Fruit fly (Drosophila melanogaster): ENCODE measurements around the gene CG11444.

DNA sequence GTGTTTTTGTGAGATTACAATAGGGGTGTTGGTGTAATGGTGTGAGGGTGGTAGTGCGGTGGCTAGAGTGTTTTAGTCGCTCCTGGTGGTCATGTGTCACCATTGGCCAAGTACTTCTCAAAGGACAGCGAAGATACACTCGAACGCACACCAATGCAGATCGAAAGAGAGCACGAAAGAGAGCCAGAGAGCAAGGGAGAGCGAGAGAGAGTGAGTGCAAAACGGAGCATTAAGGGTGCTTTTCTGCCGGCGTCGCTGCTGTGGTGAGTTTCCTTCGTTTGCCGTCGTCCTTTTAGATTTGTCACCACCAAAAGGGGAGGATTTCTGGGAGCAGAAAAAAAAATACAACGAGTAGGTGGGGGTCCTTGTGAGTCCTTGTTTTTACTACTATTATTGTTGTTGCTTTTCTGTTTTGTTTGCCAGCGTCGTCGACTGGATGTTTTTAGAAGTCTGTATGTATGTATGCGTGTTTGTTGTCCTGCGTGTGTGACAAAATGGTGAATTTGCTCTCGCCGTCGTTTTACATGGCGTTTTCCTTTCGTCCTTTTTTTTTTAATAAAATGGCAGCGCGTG lies 46.0 kb downstream of the CG11444 start:
- no peak for TF ChIP-seq fru (optimal IDR thresholded peaks at IDR 0.05)
- TF ChIP-seq CG9797 (GFP tag; optimal IDR thresholded peaks at IDR 0.05), result no peak
- no peak for TF ChIP-seq CG7987 (GFP tag; optimal IDR thresholded peaks at IDR 0.05)
- no peak for TF ChIP-seq pan (optimal IDR thresholded peaks at IDR 0.05)
- no peak for TF ChIP-seq pan (GFP tag; optimal IDR thresholded peaks at IDR 0.05 in 1 of 2, IDR thresholded peaks at IDR 0.05 in 1 of 2)
- no peak for TF ChIP-seq Doc2 (GFP tag; IDR thresholded peaks at IDR 0.05)
- TF ChIP-seq CG1792 (GFP tag; optimal IDR thresholded peaks at IDR 0.05), result no peak
- TF ChIP-seq sob (GFP tag; IDR thresholded peaks at IDR 0.05), result no peak

Data from whole organism, embryonic.